Fruit fly (Drosophila melanogaster): ENCODE measurements around the gene nSMase.

Gene nSMase

dm6 chr3L:3222643-3223389 is 3.9 kb downstream of the nSMase start, which contains the start of the genes RpL28 and eIF1 (continued):
- TF ChIP-seq CG10631 (GFP tag; optimal IDR thresholded peaks at IDR 0.05) (peak; percentile 77), esn (GFP tag; optimal IDR thresholded peaks at IDR 0.05) (peak; percentile 92), lz (GFP tag; optimal IDR thresholded peaks at IDR 0.05) (peak; percentile 91), CG9139 (GFP tag; optimal IDR thresholded peaks at IDR 0.05) (no peak), vri (GFP tag; optimal IDR thresholded peaks at IDR 0.05) (no peak), CG6808 (GFP tag; optimal IDR thresholded peaks at IDR 0.05) (no peak), Eip93F (GFP tag; optimal IDR thresholded peaks at IDR 0.05) (no peak), CG8119 (GFP tag; IDR thresholded peaks at IDR 0.05) (no peak), cyc (GFP tag; optimal IDR thresholded peaks at IDR 0.05) (peak; percentile 91), CG31627 (GFP tag; optimal IDR thresholded peaks at IDR 0.05) (peak; percentile 90), OdsH (GFP tag; optimal IDR thresholded peaks at IDR 0.05) (no peak), CG32006 (GFP tag; optimal IDR thresholded peaks at IDR 0.05) (no peak), eg (GFP tag; IDR thresholded peaks at IDR 0.05) (no peak; the same call in 1 of the 3 replicates), spab (GFP tag; optimal IDR thresholded peaks at IDR 0.05) (no peak), dsx (GFP tag; optimal IDR thresholded peaks at IDR 0.05; ENCODE audit: poor library complexity, severe bottlenecking) (peak; percentile 5), CG8632 (GFP tag; optimal IDR thresholded peaks at IDR 0.05) (peak; percentile 78), Ets21C (GFP tag; optimal IDR thresholded peaks at IDR 0.05) (peak; percentile 21), Sox15 (GFP tag; optimal IDR thresholded peaks at IDR 0.05) (peak; percentile 68), CG4318 (GFP tag; optimal IDR thresholded peaks at IDR 0.05) (no peak), CG3919 (GFP tag; optimal IDR thresholded peaks at IDR 0.05) (peak; percentile 25), acj6 (GFP tag; optimal IDR thresholded peaks at IDR 0.05) (peak; percentile 88)

dm6 chr3L:3223390-3223914 is 4.5 kb downstream of the nSMase start:
- no peak for TF ChIP-seq Sox102F (GFP tag; optimal IDR thresholded peaks at IDR 0.05)
- TF ChIP-seq CG15336 (GFP tag; IDR thresholded peaks at IDR 0.05), result no peak
- TF ChIP-seq CG1621 (tag; optimal IDR thresholded peaks at IDR 0.05), result no peak
- no peak for TF ChIP-seq dac (GFP tag; optimal IDR thresholded peaks at IDR 0.05)
- no peak for TF ChIP-seq ss (GFP tag; optimal IDR thresholded peaks at IDR 0.05)
- TF ChIP-seq CG6163 (GFP tag; IDR thresholded peaks at IDR 0.05), result no peak
- no peak for TF ChIP-seq Eip75B (GFP tag; optimal IDR thresholded peaks at IDR 0.05)
- TF ChIP-seq CG32006 (GFP tag; optimal IDR thresholded peaks at IDR 0.05), result no peak

- TF ChIP-seq lz (GFP tag; optimal IDR thresholded peaks at IDR 0.05), result peak; percentile 8
- no peak for TF ChIP-seq CG6163 (GFP tag; IDR thresholded peaks at IDR 0.05)
- no peak for TF ChIP-seq net (GFP tag; optimal IDR thresholded peaks at IDR 0.05)
- TF ChIP-seq svp (GFP tag), result no peak
- TF ChIP-seq Ets96B (tag; optimal IDR thresholded peaks at IDR 0.05), result no peak
- peak; percentile 41 for TF ChIP-seq Blimp-1 (GFP tag; optimal IDR thresholded peaks at IDR 0.05)
- TF ChIP-seq CG6808 (GFP tag; optimal IDR thresholded peaks at IDR 0.05), result no peak
- peak; percentile 38 for TF ChIP-seq CG31627 (GFP tag; optimal IDR thresholded peaks at IDR 0.05)
- TF ChIP-seq CG3032 (tag; optimal IDR thresholded peaks at IDR 0.05), result no peak
- no peak for TF ChIP-seq pdm3 (GFP tag; optimal IDR thresholded peaks at IDR 0.05)
- TF ChIP-seq CG11294 (GFP tag; IDR thresholded peaks at IDR 0.05), result no peak
- TF ChIP-seq Eip78C (GFP tag), result peak; percentile 75
- peak; percentile 43 for TF ChIP-seq Sox14 (GFP tag; optimal IDR thresholded peaks at IDR 0.05)
- no peak for TF ChIP-seq dsx (GFP tag; optimal IDR thresholded peaks at IDR 0.05; ENCODE audit: poor library complexity, severe bottlenecking)
- TF ChIP-seq esn (GFP tag; optimal IDR thresholded peaks at IDR 0.05), result peak; percentile 40
These were observed 6.1 kb downstream of the nSMase start, which contains the start of gene Larp4B for dm6 chr3L:3224740-3225719. Gene Larp4B, plus strand, starts transcription at chr3L:3224838.

Measured in whole organism, prepupa.